Worm (Caenorhabditis elegans): ENCODE measurements around the gene K01A6.4.

K01A6.4 gene

DNA sequence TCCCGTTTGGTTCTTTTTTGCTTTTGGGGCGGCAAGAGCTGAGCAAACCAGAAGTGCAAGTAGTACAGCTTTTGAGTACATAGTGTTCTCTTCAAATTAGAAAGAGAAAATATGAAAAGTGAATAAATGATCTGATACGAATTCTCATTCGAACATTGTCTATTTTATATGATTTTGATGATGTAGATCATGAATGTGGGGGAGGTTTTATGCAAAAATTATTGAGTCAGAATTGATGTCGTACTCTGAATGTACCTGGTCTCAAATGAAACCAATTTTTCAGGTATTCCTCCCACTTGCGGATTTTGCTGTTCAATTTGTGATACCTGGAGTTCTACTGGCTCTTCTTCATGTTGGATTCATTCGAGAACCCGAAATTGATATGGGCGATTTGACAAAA lies at the start of gene K01A6.4:
Gene K01A6.4, minus strand, starts transcription at position 101 of the 400 bp plus-strand sequence.
- TF ChIP-seq gmeb-2 (tag; optimal IDR thresholded peaks at IDR 0.05) (no peak), unc-55 (GFP tag; optimal IDR thresholded peaks at IDR 0.05) (no peak), madf-2 (tag; optimal IDR thresholded peaks at IDR 0.05) (no peak), pag-3 (tag; optimal IDR thresholded peaks at IDR 0.05; ENCODE audit: borderline replicate concordance) (no peak), pax-1 (tag; optimal IDR thresholded peaks at IDR 0.05) (no peak)

ce11 chrIV:11788383-11788963 lies 48.4 kb upstream of the K01A6.4 start:
- no peak for TF ChIP-seq eyg-1 (tag; optimal IDR thresholded peaks at IDR 0.05)
- no peak for TF ChIP-seq gmeb-2 (tag; optimal IDR thresholded peaks at IDR 0.05)
- peak; percentile 93 for TF ChIP-seq unc-42 (tag; optimal IDR thresholded peaks at IDR 0.05)
- TF ChIP-seq lim-6 (tag; optimal IDR thresholded peaks at IDR 0.05), result no peak
- no peak for TF ChIP-seq ama-1 (optimal IDR thresholded peaks at IDR 0.05)
- TF ChIP-seq K09A11.1 (tag; optimal IDR thresholded peaks at IDR 0.05; ENCODE audit: insufficient read depth), result no peak

- no peak for TF ChIP-seq ceh-18 (tag; optimal IDR thresholded peaks at IDR 0.05)
- no peak for TF ChIP-seq madf-2 (tag; optimal IDR thresholded peaks at IDR 0.05)
- TF ChIP-seq ceh-45 (GFP tag; IDR thresholded peaks at IDR 0.05), result no peak
- TF ChIP-seq nfya-1 (tag; optimal IDR thresholded peaks at IDR 0.05), result no peak
- TF ChIP-seq K09A11.1 (tag; optimal IDR thresholded peaks at IDR 0.05; ENCODE audit: insufficient read depth), result no peak
- TF ChIP-seq Y22D7AL.16 (tag; optimal IDR thresholded peaks at IDR 0.05), result no peak
- TF ChIP-seq gmeb-2 (tag; optimal IDR thresholded peaks at IDR 0.05), result no peak
- no peak for TF ChIP-seq npax-4 (tag; optimal IDR thresholded peaks at IDR 0.05)
- TF ChIP-seq hlh-6 (tag; optimal IDR thresholded peaks at IDR 0.05), result no peak
- TF ChIP-seq hlh-30 (tag; optimal IDR thresholded peaks at IDR 0.05; ENCODE audit: insufficient read depth), result no peak
These were observed 47.7 kb upstream of the K01A6.4 start for ce11 chrIV:11787793-11788192.

ce11 chrIV:11785064-11785840 lies 45.1 kb upstream of the K01A6.4 start:
- TF ChIP-seq pros-1 (tag; optimal IDR thresholded peaks at IDR 0.05) (no peak), elt-4 (tag; optimal IDR thresholded peaks at IDR 0.05) (no peak), unc-42 (tag; optimal IDR thresholded peaks at IDR 0.05) (peak; percentile 93), ahr-1 (tag; optimal IDR thresholded peaks at IDR 0.05) (no peak), ama-1 (optimal IDR thresholded peaks at IDR 0.05) (no peak), ztf-16 (tag; optimal IDR thresholded peaks at IDR 0.05) (no peak), unc-86 (tag; optimal IDR thresholded peaks at IDR 0.05) (no peak), nhr-11 (tag; optimal IDR thresholded peaks at IDR 0.05) (no peak), ceh-31 (tag; optimal IDR thresholded peaks at IDR 0.05) (peak; percentile 44), elt-2 (tag; optimal IDR thresholded peaks at IDR 0.05) (no peak), ref-2 (tag; optimal IDR thresholded peaks at IDR 0.05) (peak; percentile 18), rnt-1 (tag; optimal IDR thresholded peaks at IDR 0.05) (no peak)

DNA sequence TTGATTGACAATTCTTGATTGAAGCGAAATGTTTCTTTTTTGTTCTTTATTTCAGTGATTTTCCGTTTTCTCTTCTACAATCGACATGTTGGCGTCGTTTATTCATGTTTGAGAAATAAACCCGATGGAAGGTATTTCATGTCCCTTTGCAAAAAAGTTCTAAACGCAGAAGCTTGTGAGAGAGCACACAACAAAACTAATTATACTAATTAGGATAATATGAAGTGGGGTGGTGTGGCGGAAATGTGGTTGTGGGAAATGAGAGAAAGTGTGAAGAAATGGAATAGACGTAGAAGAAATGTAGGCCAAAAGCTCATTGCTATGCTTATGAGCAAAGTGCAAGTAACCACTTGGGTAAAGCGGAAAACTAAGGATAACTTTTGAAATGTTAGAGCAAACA lies 42.7 kb upstream of the K01A6.4 start:
- TF ChIP-seq nhr-232 (tag; optimal IDR thresholded peaks at IDR 0.05) (no peak), unc-42 (tag; optimal IDR thresholded peaks at IDR 0.05) (peak; percentile 89), ahr-1 (tag; optimal IDR thresholded peaks at IDR 0.05) (no peak)

- peak; percentile 75 for TF ChIP-seq unc-55 (GFP tag; optimal IDR thresholded peaks at IDR 0.05)
- no peak for TF ChIP-seq ttx-3 (tag; optimal IDR thresholded peaks at IDR 0.05)
These were observed 38.9 kb upstream of the K01A6.4 start, which contains the start of gene lpr-2 for ce11 chrIV:11779028-11779427. Gene lpr-2, plus strand, starts transcription at chrIV:11779216.

Measured in whole organism, late embryonic.